Worm (Caenorhabditis elegans): Measurements from ENCODE around the gene T26E4.7.
"Not testable (repeated sequence)": the region's sequence is repeated elsewhere in the genome, so short reads cannot be mapped to it uniquely, and the experiment has no call there.

DNA sequence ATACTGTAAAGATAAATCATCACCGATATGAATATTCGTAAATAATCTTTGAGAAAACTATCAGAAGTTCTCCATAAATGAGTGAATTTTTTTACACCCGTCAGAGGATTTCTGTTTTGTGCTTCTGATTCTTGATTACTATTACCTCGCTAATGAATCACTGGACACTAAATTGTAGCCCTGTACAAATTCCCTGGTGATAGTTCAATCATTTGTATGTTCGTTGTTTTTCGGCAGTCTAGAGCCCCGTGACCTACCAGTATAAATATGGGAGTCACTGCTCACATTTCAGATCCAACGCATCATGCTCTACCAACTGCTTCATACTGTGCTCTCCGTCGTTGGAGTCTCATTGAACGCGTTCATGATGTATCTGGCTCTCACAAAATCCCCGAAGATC is 9.7 kb downstream of the T26E4.7 start, which contains the start of gene srd-27:
- not testable (repeated sequence) for TF ChIP-seq aha-1 (tag); nhr-11 (tag; optimal IDR thresholded peaks at IDR 0.05); unc-62 (GFP tag; optimal IDR thresholded peaks at IDR 0.05 in 1 of 2); unc-62 (tag; optimal IDR thresholded peaks at IDR 0.05); ces-1 (GFP tag; optimal IDR thresholded peaks at IDR 0.05)

All from whole organism, L4 larva.